Fruit fly (Drosophila melanogaster) whole organism, prepupa: ENCODE results near the gene Cad87A.
"Not testable (repeated sequence)": the region's sequence is repeated elsewhere in the genome, so short reads cannot be mapped to it uniquely, and the experiment has no call there.

ENCODE experiments used
- Gug ChIP-seq: fragments of 200-800 bp; sonication (Bioruptor generic); IDR thresholded peaks from 2 replicates; pipeline ENCODE4 v1.3.6; 2022; ENCODE audit warnings: missing biosample characterization, missing genetic modification characterization
- Hr4 ChIP-seq: fragments of 200-800 bp; sonication (Bioruptor generic); optimal IDR thresholded peaks from 3 replicates; lab custom pipeline; 2016; ENCODE audit warnings: missing biosample characterization, missing genetic modification characterization
- Smox ChIP-seq: fragments of 200-800 bp; sonication (Bioruptor generic); optimal IDR thresholded peaks from 3 replicates; lab custom pipeline; 2016; ENCODE audit warnings: missing biosample characterization, missing genetic modification characterization
- Sox14 ChIP-seq: fragments of 200-800 bp; sonication (Bioruptor generic); optimal IDR thresholded peaks from 3 replicates; lab custom pipeline; 2016; ENCODE audit warnings: missing biosample characterization, missing genetic modification characterization

dm6 chr3R:11956444-11956843 is 7.5 kb upstream of the Cad87A start, which contains the start of gene Hsp70Aa:
- TF ChIP-seq Smox (GFP tag; lab: Kevin White, UChicago); Sox14 (GFP tag; lab: Kevin White, UChicago); Gug (GFP tag; lab: Robert Waterston, UW); Hr4 (GFP tag; lab: Kevin White, UChicago): not testable (repeated sequence)
